Worm (Caenorhabditis elegans): Measurements from ENCODE around the gene F26G1.11.

DNA sequence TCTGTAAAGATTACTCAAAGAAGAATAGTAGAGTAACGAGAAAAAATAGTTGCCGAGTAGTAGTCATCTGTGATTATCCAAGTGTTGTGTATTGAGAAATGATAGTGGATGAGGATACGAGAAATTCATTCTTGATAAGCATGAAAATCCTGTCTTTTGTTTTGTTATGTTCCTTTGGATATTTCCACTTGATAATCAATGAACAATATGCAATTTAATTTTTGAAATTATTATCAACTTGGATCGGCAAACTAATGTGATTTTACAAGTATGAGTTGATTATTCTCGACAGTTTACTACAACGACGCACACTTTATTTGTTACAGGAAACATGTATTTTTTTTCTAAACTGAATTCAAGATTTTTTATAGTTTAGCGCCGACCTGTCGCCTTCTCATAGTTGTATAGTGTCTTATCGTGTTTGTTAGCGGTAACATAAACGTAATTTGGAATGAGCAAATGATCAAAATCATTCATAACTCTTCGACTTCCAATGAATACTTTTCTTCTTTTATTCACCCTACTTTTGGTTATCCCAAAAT lies 3.0 kb upstream of the F26G1.11 start, which contains the start of the genes F26G1.9 and F26G1.10:
- TF ChIP-seq him-1 (tag; optimal IDR thresholded peaks at IDR 0.05), result no peak
- no peak for TF ChIP-seq dao-5 (tag; optimal IDR thresholded peaks at IDR 0.05)

Data from whole organism, L4/young adult.